Worm (Caenorhabditis elegans): ENCODE results near the gene srp-8.

srp-8 gene

DNA sequence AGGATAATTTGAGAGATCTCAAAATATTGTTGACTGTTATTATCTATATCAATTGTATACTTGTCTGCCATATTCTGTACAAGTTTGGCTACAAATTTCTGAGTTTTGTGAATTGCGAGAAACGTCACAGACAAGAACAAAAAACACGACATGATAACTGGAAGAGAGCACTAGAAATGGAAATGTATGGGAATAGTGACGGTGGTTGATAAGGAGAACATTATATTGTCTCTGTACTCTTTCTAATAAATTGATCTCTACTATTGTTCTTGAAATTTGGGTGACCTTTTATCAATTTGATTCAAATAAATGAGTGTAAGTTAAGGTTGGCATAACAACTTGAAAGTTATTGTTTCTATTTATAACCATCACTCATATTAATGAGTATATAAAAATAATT is 29.3 kb downstream of the srp-8 start:
- TF ChIP-seq drap-1 (GFP tag; optimal IDR thresholded peaks at IDR 0.05) = no peak
- no peak for TF ChIP-seq mab-5 (tag; optimal IDR thresholded peaks at IDR 0.05)
- TF ChIP-seq nhr-2 (tag; optimal IDR thresholded peaks at IDR 0.05) = no peak
- no peak for TF ChIP-seq sptf-1 (tag; optimal IDR thresholded peaks at IDR 0.05)
- no peak for TF ChIP-seq nhr-76 (tag; optimal IDR thresholded peaks at IDR 0.05)
- TF ChIP-seq M03D4.4 (tag; optimal IDR thresholded peaks at IDR 0.05) = no peak
- no peak for TF ChIP-seq bed-3 (GFP tag; optimal IDR thresholded peaks at IDR 0.05)
- TF ChIP-seq unc-39 (tag; optimal IDR thresholded peaks at IDR 0.05) = no peak
- TF ChIP-seq hlh-1 (tag; optimal IDR thresholded peaks at IDR 0.05) = no peak
- TF ChIP-seq elt-1 (tag; optimal IDR thresholded peaks at IDR 0.05; ENCODE audit: borderline replicate concordance, insufficient read depth) = no peak
- no peak for TF ChIP-seq ztf-11 (tag; optimal IDR thresholded peaks at IDR 0.05)
- no peak for TF ChIP-seq ceh-43 (GFP tag; optimal IDR thresholded peaks at IDR 0.05)
- no peak for TF ChIP-seq mep-1 (tag; optimal IDR thresholded peaks at IDR 0.05)
- no peak for TF ChIP-seq ceh-83 (GFP tag; optimal IDR thresholded peaks at IDR 0.05)
- TF ChIP-seq lin-32 (GFP tag; optimal IDR thresholded peaks at IDR 0.05) = no peak
- no peak for TF ChIP-seq ces-1 (GFP tag; optimal IDR thresholded peaks at IDR 0.05)
- TF ChIP-seq snpc-4 (tag; optimal IDR thresholded peaks at IDR 0.05) = no peak
- TF ChIP-seq lsy-2 (tag; optimal IDR thresholded peaks at IDR 0.05) = no peak
- TF ChIP-seq tbx-8 (GFP tag; optimal IDR thresholded peaks at IDR 0.05) = no peak

DNA sequence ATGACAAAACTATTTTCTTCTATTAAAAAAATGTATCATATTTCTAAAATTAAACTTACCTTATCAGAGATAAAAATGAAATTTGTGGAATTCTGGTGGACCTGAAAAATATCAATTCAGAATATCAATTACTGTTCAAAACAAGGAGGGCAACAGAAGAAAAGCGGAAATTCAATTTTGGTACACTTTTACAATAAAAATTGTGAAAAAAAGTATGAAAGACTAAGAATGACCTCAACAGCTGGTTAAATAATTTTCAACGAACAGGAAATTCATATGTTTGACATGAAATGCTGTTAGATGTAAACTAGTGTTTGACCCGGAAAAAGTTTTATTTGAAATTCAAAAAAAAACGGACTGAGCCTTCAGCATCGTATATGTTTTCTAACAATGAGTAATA is 30.4 kb downstream of the srp-8 start, which contains the start of gene K07C11.7:
Gene K07C11.7 (minus strand): TSS at position 101 of the 400 bp plus-strand sequence.
- TF ChIP-seq sptf-1 (tag; optimal IDR thresholded peaks at IDR 0.05) (no peak), hlh-1 (tag; optimal IDR thresholded peaks at IDR 0.05) (no peak), nhr-28 (tag; optimal IDR thresholded peaks at IDR 0.05) (no peak), unc-120 (tag; optimal IDR thresholded peaks at IDR 0.05; ENCODE audit: poor library complexity, severe bottlenecking) (no peak), cnd-1 (tag; optimal IDR thresholded peaks at IDR 0.05) (no peak), ztf-11 (tag; optimal IDR thresholded peaks at IDR 0.05) (no peak), ham-2 (GFP tag; optimal IDR thresholded peaks at IDR 0.05) (no peak), ceh-39 (tag; optimal IDR thresholded peaks at IDR 0.05) (no peak), mls-2 (tag; optimal IDR thresholded peaks at IDR 0.05) (no peak), snpc-4 (tag; optimal IDR thresholded peaks at IDR 0.05) (no peak), mep-1 (tag; optimal IDR thresholded peaks at IDR 0.05) (no peak), tbx-8 (GFP tag; optimal IDR thresholded peaks at IDR 0.05) (no peak), nhr-237 (tag; optimal IDR thresholded peaks at IDR 0.05) (no peak), nhr-12 (tag; optimal IDR thresholded peaks at IDR 0.05) (no peak), flh-1 (GFP tag; optimal IDR thresholded peaks at IDR 0.05) (no peak)

DNA sequence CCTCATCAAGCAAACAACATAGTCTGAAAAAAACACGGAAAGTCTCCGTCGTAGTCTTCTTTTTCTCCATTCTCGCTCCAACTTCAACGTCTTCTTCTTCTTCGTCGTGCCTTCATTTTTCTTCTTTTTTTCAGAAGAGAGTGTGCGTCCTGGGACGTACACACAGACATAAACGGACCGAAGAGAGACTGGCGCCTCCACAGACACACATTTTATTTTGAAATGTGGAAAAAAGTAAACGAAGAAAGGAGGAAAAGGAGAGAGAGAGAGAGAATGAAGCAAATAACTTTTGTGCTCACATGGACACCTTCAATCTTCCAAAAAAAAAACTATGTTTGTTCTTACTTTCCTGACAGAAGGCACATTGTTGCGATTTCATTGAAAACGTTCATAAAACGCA is 31.7 kb downstream of the srp-8 start:
- TF ChIP-seq nhr-237 (tag; optimal IDR thresholded peaks at IDR 0.05) (no peak), sem-2 (GFP tag; optimal IDR thresholded peaks at IDR 0.05) (no peak), snpc-4 (tag; optimal IDR thresholded peaks at IDR 0.05) (no peak), nhr-76 (tag; optimal IDR thresholded peaks at IDR 0.05) (no peak), nhr-28 (tag; optimal IDR thresholded peaks at IDR 0.05) (no peak), mls-2 (tag; optimal IDR thresholded peaks at IDR 0.05) (no peak), nhr-12 (tag; optimal IDR thresholded peaks at IDR 0.05) (no peak), unc-120 (tag; optimal IDR thresholded peaks at IDR 0.05; ENCODE audit: poor library complexity, severe bottlenecking) (no peak), ceh-43 (GFP tag; optimal IDR thresholded peaks at IDR 0.05) (no peak), mab-5 (tag; optimal IDR thresholded peaks at IDR 0.05) (no peak), cnd-1 (tag; optimal IDR thresholded peaks at IDR 0.05) (no peak)

ce11 chrV:8217118-8217517 is 33.6 kb downstream of the srp-8 start:
- TF ChIP-seq blmp-1 (tag; optimal IDR thresholded peaks at IDR 0.05) (no peak), mls-2 (tag; optimal IDR thresholded peaks at IDR 0.05) (no peak), tbx-8 (GFP tag; optimal IDR thresholded peaks at IDR 0.05) (no peak), hlh-1 (tag; optimal IDR thresholded peaks at IDR 0.05) (no peak), bed-3 (GFP tag; optimal IDR thresholded peaks at IDR 0.05) (no peak), flh-1 (GFP tag; optimal IDR thresholded peaks at IDR 0.05) (no peak), unc-62 (GFP tag; optimal IDR thresholded peaks at IDR 0.05) (no peak), snpc-4 (tag; optimal IDR thresholded peaks at IDR 0.05) (no peak), elt-3 (tag; optimal IDR thresholded peaks at IDR 0.05) (no peak), drap-1 (GFP tag; optimal IDR thresholded peaks at IDR 0.05) (no peak), ceh-43 (GFP tag; optimal IDR thresholded peaks at IDR 0.05) (no peak), elt-1 (tag; optimal IDR thresholded peaks at IDR 0.05; ENCODE audit: borderline replicate concordance, insufficient read depth) (no peak), mep-1 (tag; optimal IDR thresholded peaks at IDR 0.05) (no peak), ham-2 (GFP tag; optimal IDR thresholded peaks at IDR 0.05) (no peak), lin-32 (GFP tag; optimal IDR thresholded peaks at IDR 0.05) (no peak), nhr-2 (tag; optimal IDR thresholded peaks at IDR 0.05) (no peak), ztf-11 (tag; optimal IDR thresholded peaks at IDR 0.05) (no peak), ceh-83 (GFP tag; optimal IDR thresholded peaks at IDR 0.05) (no peak), ceh-39 (tag; optimal IDR thresholded peaks at IDR 0.05) (no peak), unc-120 (tag; optimal IDR thresholded peaks at IDR 0.05; ENCODE audit: poor library complexity, severe bottlenecking) (no peak)

Measured in whole organism, mixed stage, embryonic.